Worm (Caenorhabditis elegans) whole organism, L4 larva: ENCODE measurements around the gene smgl-2.

Experiments used
- D1046.2 ChIP-seq: fragments of 200-800 bp; sonication (Bioruptor generic); IDR thresholded peaks from 2 replicates; pipeline ENCODE4 v1.3.6; 2022; ENCODE audit warnings: missing genetic modification characterization, missing compliant biosample characterization
- F10B5.3 ChIP-seq: sonication (generic microtip); optimal IDR thresholded peaks from 2 replicates; lab custom pipeline; 2016; ENCODE audit warnings: mild to moderate bottlenecking, missing genetic modification characterization, missing compliant biosample characterization
- F37D6.2 ChIP-seq: sonication (generic microtip); optimal IDR thresholded peaks from 2 replicates; lab custom pipeline; 2016; ENCODE audit warnings: mild to moderate bottlenecking, missing genetic modification characterization, missing compliant biosample characterization
- F44E2.7 ChIP-seq: fragments of 200-800 bp; sonication (Bioruptor generic); IDR thresholded peaks from 2 replicates; pipeline ENCODE4 v2.1.2; 2022; ENCODE audit warnings: missing genetic modification characterization, missing compliant biosample characterization
- T26A8.4 ChIP-seq: fragments of 200-800 bp; sonication (Bioruptor generic); IDR thresholded peaks from 2 replicates; pipeline ENCODE4 v1.3.6; 2022; ENCODE audit warnings: missing genetic modification characterization, missing compliant biosample characterization
- Y48G9A.11 ChIP-seq: fragments of 200-800 bp; sonication (Bioruptor generic); IDR thresholded peaks from 2 replicates; pipeline ENCODE4 v1.3.6; 2022; ENCODE audit warnings: missing genetic modification reagents, missing genetic modification characterization, missing compliant biosample characterization
- aha-1 ChIP-seq: fragments of 150-350 bp; peaks from one replicate; lab custom pipeline; 2014; ENCODE audit warnings: missing biosample characterization, missing genetic modification characterization
- arid-1 ChIP-seq: fragments of 200-800 bp; sonication (Bioruptor generic); conservative IDR thresholded peaks from 2 replicates; pipeline ENCODE4 v1.3.6; 2022; ENCODE audit warnings: missing genetic modification reagents, missing genetic modification characterization, missing compliant biosample characterization
- ceh-62 ChIP-seq: sonication (generic microtip); optimal IDR thresholded peaks from 2 replicates; lab custom pipeline; 2017; ENCODE audit warnings: missing biosample characterization, missing genetic modification characterization
- cey-2 ChIP-seq: sonication (generic microtip); optimal IDR thresholded peaks from 3 replicates; lab custom pipeline; 2017; ENCODE audit warnings: missing genetic modification characterization, mild to moderate bottlenecking, missing compliant biosample characterization, antibody characterized with exemption, borderline replicate concordance; ENCODE audit not compliant: insufficient read depth
- daf-19 ChIP-seq: fragments of 200-800 bp; sonication (Bioruptor generic); conservative IDR thresholded peaks from 2 replicates; pipeline ENCODE4 v1.3.6; 2022; ENCODE audit warnings: missing genetic modification characterization, missing compliant biosample characterization
- dmd-6 ChIP-seq: fragments of 200-800 bp; sonication (Bioruptor generic); IDR thresholded peaks from 2 replicates; pipeline ENCODE4 v1.3.6; 2022; ENCODE audit warnings: missing genetic modification reagents, missing genetic modification characterization, missing compliant biosample characterization
- dmd-9 ChIP-seq: fragments of 200-800 bp; sonication (Bioruptor generic); IDR thresholded peaks from 2 replicates; pipeline ENCODE4 v1.3.6; 2022; ENCODE audit warnings: missing genetic modification reagents, missing genetic modification characterization, missing compliant biosample characterization
- dpl-1 ChIP-seq: fragments of 150-350 bp; optimal IDR thresholded peaks from 2 replicates; lab custom pipeline; 2014; ENCODE audit warnings: missing biosample characterization, missing genetic modification reagents, missing genetic modification characterization
- dve-1 ChIP-seq: sonication (generic microtip); optimal IDR thresholded peaks from 2 replicates; lab custom pipeline; 2017; ENCODE audit warnings: antibody characterized with exemption, mild to moderate bottlenecking, missing genetic modification characterization, missing compliant biosample characterization; ENCODE audit not compliant: insufficient read depth
- fos-1 ChIP-seq: fragments of 150-350 bp; optimal IDR thresholded peaks from 2 replicates; lab custom pipeline; 2014; ENCODE audit warnings: missing biosample characterization, missing genetic modification characterization
- hlh-30 ChIP-seq: sonication (generic microtip); optimal IDR thresholded peaks from 2 replicates; lab custom pipeline; 2017; ENCODE audit warnings: antibody characterized with exemption, mild to moderate bottlenecking, missing genetic modification characterization, missing compliant biosample characterization; ENCODE audit not compliant: insufficient read depth
- lin-15B ChIP-seq: fragments of 150-350 bp; sonication (generic microtip); optimal IDR thresholded peaks from 3 replicates; lab custom pipeline; 2014; ENCODE audit warnings: missing biosample characterization, missing genetic modification characterization
- lin-38 ChIP-seq: fragments of 200-800 bp; sonication (Bioruptor generic); IDR thresholded peaks from 2 replicates; pipeline ENCODE4 v1.3.6; 2022; ENCODE audit warnings: missing genetic modification reagents, missing genetic modification characterization, missing compliant biosample characterization
- lsy-2 ChIP-seq, 2 experiments: fragments of 150-350 bp in 1 of 2; sonication (generic microtip) in 1 of 2; optimal IDR thresholded peaks; 2 replicates each; lab custom pipeline; 2014 to 2017; ENCODE audit warnings: missing biosample characterization in 2 of 2, missing genetic modification characterization in 2 of 2
- madf-9 ChIP-seq: fragments of 200-800 bp; sonication (Bioruptor generic); conservative IDR thresholded peaks from 2 replicates; pipeline ENCODE4 v1.3.6; 2022; ENCODE audit warnings: missing genetic modification reagents, missing genetic modification characterization, missing compliant biosample characterization
- nhr-237 ChIP-seq: sonication (generic microtip); optimal IDR thresholded peaks from 2 replicates; lab custom pipeline; 2017; ENCODE audit warnings: missing biosample characterization, missing genetic modification characterization
- nhr-28 ChIP-seq: fragments of 150-350 bp; optimal IDR thresholded peaks from 2 replicates; lab custom pipeline; 2014; ENCODE audit warnings: missing biosample characterization, missing genetic modification characterization
- nhr-42 ChIP-seq: fragments of 200-800 bp; sonication (Bioruptor generic); IDR thresholded peaks from 2 replicates; pipeline ENCODE4 v1.3.6; 2022; ENCODE audit warnings: missing genetic modification characterization, missing compliant biosample characterization
- nhr-77 ChIP-seq: fragments of 150-350 bp; optimal IDR thresholded peaks from 2 replicates; lab custom pipeline; 2014; ENCODE audit warnings: missing biosample characterization, missing genetic modification characterization
- php-3 ChIP-seq: fragments of 200-800 bp; sonication (Bioruptor generic); IDR thresholded peaks from 2 replicates; pipeline ENCODE4 v1.3.6; 2022; ENCODE audit warnings: missing genetic modification reagents, missing genetic modification characterization, missing compliant biosample characterization
- set-16 ChIP-seq: fragments of 200-800 bp; sonication (Bioruptor generic); IDR thresholded peaks from 2 replicates; pipeline ENCODE4 v1.3.6; 2022; ENCODE audit warnings: missing genetic modification reagents, missing genetic modification characterization, missing compliant biosample characterization
- snpc-1.2 ChIP-seq: fragments of 200-800 bp; sonication (Bioruptor generic); IDR thresholded peaks from 2 replicates; pipeline ENCODE4 v1.3.6; 2022; ENCODE audit warnings: missing genetic modification reagents, missing genetic modification characterization, missing compliant biosample characterization
- unc-130 ChIP-seq: sonication (generic microtip); optimal IDR thresholded peaks from 2 replicates; lab custom pipeline; 2016; ENCODE audit warnings: missing genetic modification reagents, missing genetic modification characterization, missing compliant biosample characterization
- unc-62 ChIP-seq, 3 experiments: fragments of 150-350 bp in 1 of 3; sonication (generic microtip); optimal IDR thresholded peaks in 2 of 3; peaks in 1 of 3; 1 replicate in 1 of 3; 2 replicates in 2 of 3; lab custom pipeline; 2014 to 2017; ENCODE audit warnings: missing biosample characterization in 3 of 3, missing genetic modification characterization in 3 of 3, missing genetic modification reagents in 3 of 3, missing genotype in 1 of 3
- vab-7 ChIP-seq: fragments of 200-800 bp; sonication (Bioruptor generic); IDR thresholded peaks from 2 replicates; pipeline ENCODE4 v1.3.6; 2022; ENCODE audit warnings: missing genetic modification reagents, missing genetic modification characterization, missing compliant biosample characterization
- zfp-3 ChIP-seq: fragments of 200-800 bp; sonication (Bioruptor generic); conservative IDR thresholded peaks from 2 replicates; pipeline ENCODE4 v1.3.6; 2022; ENCODE audit warnings: missing genetic modification reagents, missing genetic modification characterization, missing compliant biosample characterization
- zip-11 ChIP-seq: fragments of 200-800 bp; sonication (Bioruptor generic); IDR thresholded peaks from 2 replicates; pipeline ENCODE4 v1.3.6; 2022; ENCODE audit warnings: missing genetic modification characterization, missing compliant biosample characterization
- zip-2 ChIP-seq: fragments of 150-350 bp; optimal IDR thresholded peaks from 2 replicates; lab custom pipeline; 2014; ENCODE audit warnings: missing biosample characterization, missing genetic modification characterization
- ztf-7 ChIP-seq: fragments of 150-350 bp; optimal IDR thresholded peaks from 2 replicates; lab custom pipeline; 2014; ENCODE audit warnings: missing biosample characterization, missing genetic modification characterization

smgl-2 gene

ce11 chrIV:3725845-3726244 lies at the start of gene smgl-2 (continued):
- peak; percentile 38 for TF ChIP-seq lin-15B (tag; lab: Kevin White, UChicago)
- TF ChIP-seq vab-7 (GFP tag; lab: Robert Waterston, UW), result no peak
- TF ChIP-seq cey-2 (tag; lab: Kevin White, UChicago), result no peak
- peak; percentile 59 for TF ChIP-seq dve-1 (tag; lab: Kevin White, UChicago)
- peak; percentile 10 for TF ChIP-seq nhr-77
- no peak for TF ChIP-seq dmd-9 (GFP tag; lab: Robert Waterston, UW)
- no peak for TF ChIP-seq zip-2
- TF ChIP-seq dmd-6 (GFP tag; lab: Robert Waterston, UW), result 0 out of 2 replicates have a peak, but pooled peaks have one; percentile 29
- no peak for TF ChIP-seq php-3 (GFP tag; lab: Robert Waterston, UW)
- no peak for TF ChIP-seq ztf-7 (tag; lab: Kevin White, UChicago)
- TF ChIP-seq madf-9, result no peak
- no peak for TF ChIP-seq ceh-62 (tag; lab: Kevin White, UChicago)
- TF ChIP-seq fos-1 (tag; lab: Kevin White, UChicago), result no peak

- TF ChIP-seq lin-38 (GFP tag; lab: Robert Waterston, UW), result no peak
- no peak for TF ChIP-seq dpl-1 (GFP tag; lab: Kevin White, UChicago)
- no peak for TF ChIP-seq fos-1 (tag; lab: Kevin White, UChicago)
- TF ChIP-seq T26A8.4 (GFP tag; lab: Robert Waterston, UW), result no peak
- no peak for TF ChIP-seq snpc-1.2
- no peak for TF ChIP-seq zfp-3 (GFP tag; lab: Robert Waterston, UW)
- TF ChIP-seq F10B5.3 (tag; lab: Kevin White, UChicago), result no peak
- no peak for TF ChIP-seq nhr-28
- no peak for TF ChIP-seq F37D6.2 (tag; lab: Kevin White, UChicago)
- TF ChIP-seq arid-1, result no peak
- TF ChIP-seq Y48G9A.11 (GFP tag; lab: Robert Waterston, UW), result no peak
- TF ChIP-seq nhr-237 (tag; lab: Kevin White, UChicago), result no peak
- no peak for TF ChIP-seq nhr-42
- TF ChIP-seq aha-1, result no peak
- TF ChIP-seq, all 104 proteins: peak for 0
Measured at ce11 chrIV:3681763-3682162, 44.2 kb upstream of the smgl-2 start.

- no peak for TF ChIP-seq daf-19
- peak; percentile 73 for TF ChIP-seq set-16 (GFP tag; lab: Robert Waterston, UW)
- 0 out of 2 replicates have a peak, but pooled peaks have one; percentile 46 for TF ChIP-seq D1046.2
Measured at ce11 chrIV:3686260-3686659, 39.7 kb upstream of the smgl-2 start.

ce11 chrIV:3686765-3687164 lies 39.2 kb upstream of the smgl-2 start, which contains the start of gene map-1:
Gene map-1, minus strand, starts transcription at chrIV:3686865.
- TF ChIP-seq unc-62 (GFP tag; optimal IDR thresholded peaks at IDR 0.05 in 1 of 2; lab: Kevin White, UChicago) (peak in 1 of 2 experiments; percentile 71), unc-62 (tag; optimal IDR thresholded peaks at IDR 0.05; lab: Kevin White, UChicago) (no peak), nhr-77 (no peak), unc-130 (GFP tag; lab: Kevin White, UChicago) (no peak), zip-11 (GFP tag; lab: Robert Waterston, UW) (no peak), hlh-30 (no peak), F44E2.7 (no peak)

ce11 chrIV:3688050-3688449 lies 37.9 kb upstream of the smgl-2 start:
- TF ChIP-seq lsy-2 (tag; optimal IDR thresholded peaks at IDR 0.05; lab: Kevin White, UChicago) (no peak), set-16 (GFP tag; lab: Robert Waterston, UW) (peak; percentile 71)
